Fruit fly (Drosophila melanogaster) S2 (cell line): ENCODE measurements around the gene CG13460.

Experiments used
- CG8478 ChIP-seq: fragments of >200 bp; optimal IDR thresholded peaks from 2 replicates; lab custom pipeline; 2018
- CTCF ChIP-seq, 2 experiments: fragments of >200 bp; optimal IDR thresholded peaks; 2 replicates each; lab custom pipeline; 2018

dm6 chr3L:15108524-15108923, 47.0 kb upstream of the CG13460 start:
- TF ChIP-seq CTCF (optimal IDR thresholded peaks at IDR 0.05; lab: Kevin White, UChicago): no peak
- TF ChIP-seq CG8478 (lab: Kevin White, UChicago): no peak
